Fruit fly (Drosophila melanogaster) whole organism, embryonic: ENCODE measurements around the gene Tsr1.
A peak's percentile ranks its signal among the peaks of the same experiment; 100 is the strongest.

Source experiments
- Adf1 ChIP-seq: fragments of 200-800 bp; sonication (Bioruptor generic); IDR thresholded peaks from 2 replicates; pipeline ENCODE4 v1.3.6; 2022; ENCODE audit warnings: missing biosample characterization, missing genetic modification characterization
- Atf6 ChIP-seq: fragments of 200-800 bp; sonication (Bioruptor generic); IDR thresholded peaks from 2 replicates; pipeline ENCODE4 v1.3.6; 2022; ENCODE audit warnings: missing biosample characterization, missing genetic modification characterization
- Bgb ChIP-seq: fragments of 200-800 bp; sonication (Bioruptor generic); IDR thresholded peaks from 2 replicates; pipeline ENCODE4 v1.3.6; 2022; ENCODE audit warnings: missing biosample characterization, missing genetic modification characterization; ENCODE audit not compliant: partially characterized antibody
- CG10274 ChIP-seq: fragments of 200-800 bp; sonication (Bioruptor generic); optimal IDR thresholded peaks from 3 replicates; lab custom pipeline; 2017; ENCODE audit warnings: missing biosample characterization, mild to moderate bottlenecking, missing genetic modification characterization
- CG10366 ChIP-seq: fragments of 200-800 bp; sonication (Bioruptor generic); IDR thresholded peaks from 2 replicates; pipeline ENCODE4 v1.3.6; 2022; ENCODE audit warnings: missing biosample characterization, missing genetic modification characterization
- CG11093 ChIP-seq: fragments of 200-800 bp; sonication (Bioruptor generic); IDR thresholded peaks from 3 replicates; pipeline ENCODE4 v1.3.6; 2022; ENCODE audit warnings: missing biosample characterization, missing genetic modification characterization
- CG11247 ChIP-seq: fragments of 200-800 bp; sonication (Bioruptor generic); IDR thresholded peaks from 2 replicates; pipeline ENCODE4 v1.3.6; 2022; ENCODE audit warnings: missing biosample characterization, missing genetic modification characterization
- CG12219 ChIP-seq: fragments of 200-800 bp; sonication (Bioruptor generic); optimal IDR thresholded peaks from 3 replicates; lab custom pipeline; 2018; ENCODE audit warnings: missing biosample characterization, mild to moderate bottlenecking, missing genetic modification characterization
- CG14667 ChIP-seq: fragments of 200-800 bp; sonication (Bioruptor generic); IDR thresholded peaks from 2 replicates; pipeline ENCODE4 v1.3.6; 2022; ENCODE audit warnings: missing biosample characterization, missing genetic modification characterization
- CG16815 ChIP-seq: fragments of 200-800 bp; sonication (Bioruptor generic); optimal IDR thresholded peaks from 3 replicates; lab custom pipeline; 2017; ENCODE audit warnings: missing biosample characterization, mild to moderate bottlenecking, missing genetic modification characterization
- CG17568 ChIP-seq: fragments of 200-800 bp; sonication (Bioruptor generic); optimal IDR thresholded peaks from 2 replicates; lab custom pipeline; 2018; ENCODE audit warnings: missing biosample characterization, mild to moderate bottlenecking, missing genetic modification characterization, moderate library complexity
- CG18011 ChIP-seq: fragments of 200-800 bp; sonication (Bioruptor generic); optimal IDR thresholded peaks from 2 replicates; lab custom pipeline; 2017; ENCODE audit warnings: missing biosample characterization, missing genetic modification characterization, mild to moderate bottlenecking, moderate library complexity, missing genotype
- CG2712 ChIP-seq: fragments of 200-800 bp; optimal IDR thresholded peaks from 3 replicates; lab custom pipeline; 2019; ENCODE audit warnings: missing biosample characterization, mild to moderate bottlenecking, missing genetic modification characterization, moderate library complexity
- CG3847 ChIP-seq: fragments of 200-800 bp; sonication (Bioruptor generic); IDR thresholded peaks from 2 replicates; pipeline ENCODE4 v1.3.6; 2022; ENCODE audit warnings: missing biosample characterization, missing genetic modification characterization
- CG5245 ChIP-seq: fragments of 200-800 bp; sonication (Bioruptor generic); optimal IDR thresholded peaks from 3 replicates; lab custom pipeline; 2016; ENCODE audit warnings: missing biosample characterization, missing genetic modification characterization
- CG5953 ChIP-seq: fragments of 200-800 bp; sonication (Bioruptor generic); IDR thresholded peaks from 2 replicates; pipeline ENCODE4 v1.3.6; 2022; ENCODE audit warnings: missing biosample characterization, missing genetic modification characterization
- CG6654 ChIP-seq: fragments of 200-800 bp; sonication (Bioruptor generic); optimal IDR thresholded peaks from 2 replicates; lab custom pipeline; 2017; ENCODE audit warnings: missing biosample characterization, mild to moderate bottlenecking, missing genetic modification characterization
- CG7271 ChIP-seq: fragments of 200-800 bp; sonication (Bioruptor generic); optimal IDR thresholded peaks from 2 replicates; lab custom pipeline; 2018; ENCODE audit warnings: missing biosample characterization, mild to moderate bottlenecking, missing genetic modification characterization, moderate library complexity
- CG7357 ChIP-seq: fragments of 200-800 bp; sonication (Bioruptor generic); IDR thresholded peaks from 3 replicates; pipeline ENCODE4 v1.3.6; 2022; ENCODE audit warnings: missing biosample characterization, missing genetic modification characterization
- CG7786 ChIP-seq: fragments of 200-800 bp; sonication (Bioruptor generic); optimal IDR thresholded peaks from 2 replicates; lab custom pipeline; 2016; ENCODE audit warnings: missing biosample characterization, missing genetic modification characterization
- CG7987 ChIP-seq: fragments of 200-800 bp; sonication (Bioruptor generic); optimal IDR thresholded peaks from 2 replicates; lab custom pipeline; 2018; ENCODE audit warnings: missing biosample characterization, mild to moderate bottlenecking, missing genetic modification characterization, moderate library complexity
- CG9932 ChIP-seq: fragments of 200-800 bp; sonication (Bioruptor generic); IDR thresholded peaks from 2 replicates; pipeline ENCODE4 v1.3.6; 2022; ENCODE audit warnings: missing biosample characterization, missing genetic modification characterization
- CHES-1-like ChIP-seq: fragments of 200-800 bp; sonication (Bioruptor generic); optimal IDR thresholded peaks from 2 replicates; lab custom pipeline; 2016; ENCODE audit warnings: missing biosample characterization, missing genetic modification characterization
- Doc3 ChIP-seq: fragments of 200-800 bp; sonication (Bioruptor generic); IDR thresholded peaks from 3 replicates; pipeline ENCODE4 v1.3.6; 2022; ENCODE audit warnings: missing biosample characterization, missing genetic modification characterization; ENCODE audit not compliant: partially characterized antibody
- Dref ChIP-seq: fragments of 200-800 bp; sonication (Bioruptor generic); IDR thresholded peaks from 2 replicates; pipeline ENCODE4 v1.3.6; 2022; ENCODE audit warnings: missing biosample characterization, missing genetic modification characterization
- Ets65A ChIP-seq: fragments of 200-800 bp; sonication (Bioruptor generic); peaks from one replicate; lab custom pipeline; 2016; ENCODE audit warnings: missing biosample characterization, missing genetic modification characterization
- H2.0 ChIP-seq: fragments of 200-800 bp; sonication (Bioruptor generic); IDR thresholded peaks from 2 replicates; pipeline ENCODE4 v1.3.6; 2022; ENCODE audit warnings: missing biosample characterization, missing genetic modification characterization
- Hmx ChIP-seq: fragments of 200-800 bp; sonication (Bioruptor generic); optimal IDR thresholded peaks from 2 replicates; lab custom pipeline; 2016; ENCODE audit warnings: missing biosample characterization, missing genetic modification characterization
- MTF-1 ChIP-seq: fragments of 200-800 bp; sonication (Bioruptor generic); optimal IDR thresholded peaks from 2 replicates; lab custom pipeline; 2018; ENCODE audit warnings: missing biosample characterization, mild to moderate bottlenecking, missing genetic modification characterization, borderline replicate concordance
- Meics ChIP-seq: fragments of 200-800 bp; sonication (Bioruptor generic); optimal IDR thresholded peaks from 2 replicates; lab custom pipeline; 2017; ENCODE audit warnings: missing biosample characterization, mild to moderate bottlenecking, missing genetic modification characterization
- Mrtf ChIP-seq: fragments of 200-800 bp; sonication (Bioruptor generic); IDR thresholded peaks from 3 replicates; pipeline ENCODE4 v1.3.6; 2022; ENCODE audit warnings: missing biosample characterization, missing genetic modification characterization
- Myb ChIP-seq: fragments of 200-800 bp; sonication (Bioruptor generic); optimal IDR thresholded peaks from 2 replicates; lab custom pipeline; 2016; ENCODE audit warnings: missing biosample characterization, missing genetic modification characterization
- Sry-δ ChIP-seq: fragments of 200-800 bp; sonication (Bioruptor generic); optimal IDR thresholded peaks from 2 replicates; lab custom pipeline; 2016; ENCODE audit warnings: missing biosample characterization, missing genetic modification characterization
- Xrp1 ChIP-seq: fragments of 200-800 bp; sonication (Bioruptor generic); IDR thresholded peaks from 2 replicates; pipeline ENCODE4 v1.3.6; 2022; ENCODE audit warnings: missing biosample characterization, missing genetic modification characterization
- az2 ChIP-seq: fragments of 200-800 bp; sonication (Bioruptor generic); optimal IDR thresholded peaks from 3 replicates; lab custom pipeline; 2016; ENCODE audit warnings: missing biosample characterization, missing genetic modification characterization
- bowl ChIP-seq: fragments of 200-800 bp; sonication (Bioruptor generic); IDR thresholded peaks from 2 replicates; pipeline ENCODE4 v1.3.6; 2022; ENCODE audit warnings: missing biosample characterization, missing genetic modification characterization
- cato ChIP-seq: fragments of 200-800 bp; sonication (Bioruptor generic); optimal IDR thresholded peaks from 2 replicates; lab custom pipeline; 2016; ENCODE audit warnings: missing biosample characterization, missing genetic modification characterization, borderline replicate concordance
- ci ChIP-seq: fragments of 200-800 bp; sonication (Bioruptor generic); IDR thresholded peaks from 3 replicates; pipeline ENCODE4 v1.3.6; 2022; ENCODE audit warnings: missing biosample characterization, missing genetic modification characterization
- crp ChIP-seq, 2 experiments: fragments of 200-800 bp; sonication (Bioruptor generic); optimal IDR thresholded peaks; 2 replicates in 1 of 2; 3 replicates in 1 of 2; lab custom pipeline; 2017; ENCODE audit warnings: missing biosample characterization in 2 of 2, missing genetic modification characterization in 2 of 2, mild to moderate bottlenecking in 1 of 2, moderate library complexity in 1 of 2
- disco-r ChIP-seq: fragments of 200-800 bp; sonication (Bioruptor generic); optimal IDR thresholded peaks from 2 replicates; lab custom pipeline; 2016; ENCODE audit warnings: missing biosample characterization, missing genetic modification characterization
- dysf ChIP-seq: fragments of 200-800 bp; sonication (Bioruptor generic); IDR thresholded peaks from 3 replicates; pipeline ENCODE4 v1.3.6; 2022; ENCODE audit warnings: missing biosample characterization, missing genetic modification characterization
- eyg ChIP-seq: fragments of 200-800 bp; sonication (Bioruptor generic); optimal IDR thresholded peaks from 3 replicates; lab custom pipeline; 2016; ENCODE audit warnings: missing biosample characterization, missing genetic modification characterization
- fd102C ChIP-seq: fragments of 200-800 bp; sonication (Bioruptor generic); optimal IDR thresholded peaks from 2 replicates; lab custom pipeline; 2018; ENCODE audit warnings: missing biosample characterization, mild to moderate bottlenecking, missing genetic modification characterization, moderate library complexity
- jing ChIP-seq: fragments of 200-800 bp; sonication (Bioruptor generic); optimal IDR thresholded peaks from 2 replicates; lab custom pipeline; 2018; ENCODE audit warnings: missing biosample characterization, mild to moderate bottlenecking, missing genetic modification characterization
- ken ChIP-seq: fragments of 200-800 bp; sonication (Bioruptor generic); IDR thresholded peaks from 3 replicates; pipeline ENCODE4 v1.3.6; 2022; ENCODE audit warnings: missing biosample characterization, missing genetic modification characterization
- nmo ChIP-seq: fragments of 200-800 bp; sonication (Bioruptor generic); optimal IDR thresholded peaks from 2 replicates; lab custom pipeline; 2018; ENCODE audit warnings: missing biosample characterization, mild to moderate bottlenecking, missing genetic modification characterization, moderate library complexity
- oc ChIP-seq: fragments of 200-800 bp; sonication (Bioruptor generic); optimal IDR thresholded peaks from 2 replicates; lab custom pipeline; 2018; ENCODE audit warnings: missing biosample characterization, mild to moderate bottlenecking, missing genetic modification characterization, moderate library complexity
- pzg ChIP-seq: fragments of 200-800 bp; sonication (Bioruptor generic); optimal IDR thresholded peaks from 3 replicates; lab custom pipeline; 2018; ENCODE audit warnings: missing biosample characterization, mild to moderate bottlenecking, missing genetic modification characterization, moderate library complexity
- sens-2 ChIP-seq: fragments of 200-800 bp; sonication (Bioruptor generic); IDR thresholded peaks from 2 replicates; pipeline ENCODE4 v1.3.6; 2022; ENCODE audit warnings: missing biosample characterization, missing genetic modification characterization
- vfl ChIP-seq: fragments of 200-800 bp; sonication (Bioruptor generic); optimal IDR thresholded peaks from 2 replicates; lab custom pipeline; 2016; ENCODE audit warnings: missing biosample characterization, missing genetic modification characterization

Tsr1 gene

dm6 chr3L:21317416-21318259, 17.4 kb upstream of the Tsr1 start, which contains the start of gene Pc (continued):
- peak; percentile 4 for TF ChIP-seq Ets65A (GFP tag; lab: Kevin White, UChicago)
- peak; percentile 5 for TF ChIP-seq CG7786 (GFP tag; lab: Kevin White, UChicago)
- TF ChIP-seq CHES-1-like (GFP tag; lab: Kevin White, UChicago), result peak; percentile 66
- no peak for TF ChIP-seq CG11093 (GFP tag; lab: Robert Waterston, UW)
- no peak for TF ChIP-seq CG5953 (GFP tag; lab: Robert Waterston, UW)
- no peak for TF ChIP-seq CG11247 (GFP tag; lab: Robert Waterston, UW)
- no peak for TF ChIP-seq ken (GFP tag; lab: Robert Waterston, UW)
- TF ChIP-seq disco-r (GFP tag; lab: Kevin White, UChicago), result no peak
- TF ChIP-seq Myb (GFP tag; lab: Kevin White, UChicago), result peak; percentile 73
- TF ChIP-seq Hmx (GFP tag; lab: Kevin White, UChicago), result no peak
- no peak for TF ChIP-seq MTF-1 (GFP tag; lab: Kevin White, UChicago)
- TF ChIP-seq dysf (GFP tag; lab: Robert Waterston, UW), result no peak
- TF ChIP-seq CG3847 (GFP tag; lab: Robert Waterston, UW), result peak; percentile 69
- no peak for TF ChIP-seq H2.0 (GFP tag; lab: Robert Waterston, UW)
- TF ChIP-seq Xrp1, result no peak
- TF ChIP-seq Dref, result peak; percentile 97
- TF ChIP-seq CG16815 (GFP tag; lab: Kevin White, UChicago), result no peak
- peak; percentile 93 for TF ChIP-seq Bgb
- TF ChIP-seq vfl (GFP tag; lab: Kevin White, UChicago), result no peak
- TF ChIP-seq sens-2, result no peak
- no peak for TF ChIP-seq CG7357 (GFP tag; lab: Robert Waterston, UW)
- no peak for TF ChIP-seq CG18011 (GFP tag; lab: Kevin White, UChicago)
- peak; percentile 59; the same call in 2 of the 3 replicates for TF ChIP-seq ci
- peak; percentile 79 for TF ChIP-seq CG2712
- no peak for TF ChIP-seq CG5245 (GFP tag; lab: Kevin White, UChicago)
- TF ChIP-seq fd102C (GFP tag; lab: Kevin White, UChicago), result no peak
- TF ChIP-seq CG10366 (GFP tag; lab: Robert Waterston, UW), result no peak
- TF ChIP-seq CG17568 (GFP tag; lab: Kevin White, UChicago), result no peak
- TF ChIP-seq CG14667, result no peak
- peak; percentile 76 for TF ChIP-seq Doc3 (GFP tag; lab: Robert Waterston, UW)
- TF ChIP-seq az2 (GFP tag; lab: Kevin White, UChicago), result no peak
- TF ChIP-seq pzg (GFP tag; lab: Kevin White, UChicago), result peak; percentile 98
- no peak for TF ChIP-seq bowl (GFP tag; lab: Robert Waterston, UW)
- TF ChIP-seq cato (GFP tag; lab: Kevin White, UChicago), result no peak
- no peak for TF ChIP-seq jing (GFP tag; lab: Kevin White, UChicago)
- no peak for TF ChIP-seq CG7271 (tag; lab: Kevin White, UChicago)
- no peak for TF ChIP-seq crp (GFP tag; optimal IDR thresholded peaks at IDR 0.05; lab: Kevin White, UChicago)
- TF ChIP-seq CG9932 (GFP tag; lab: Robert Waterston, UW), result peak; percentile 46
- TF ChIP-seq Atf6 (GFP tag; lab: Robert Waterston, UW), result no peak
- peak; percentile 86 for TF ChIP-seq Sry-δ
- no peak for TF ChIP-seq CG12219 (GFP tag; lab: Kevin White, UChicago)
- no peak for TF ChIP-seq CG6654
- TF ChIP-seq Adf1, result no peak
- TF ChIP-seq nmo (GFP tag; lab: Kevin White, UChicago), result peak; percentile 67
- TF ChIP-seq CG10274 (GFP tag; lab: Kevin White, UChicago), result no peak
- TF ChIP-seq CG7987 (GFP tag; lab: Kevin White, UChicago), result no peak
- no peak for TF ChIP-seq Meics (GFP tag; lab: Kevin White, UChicago)
- TF ChIP-seq Mrtf (GFP tag; lab: Robert Waterston, UW), result no peak
- TF ChIP-seq oc (tag; lab: Kevin White, UChicago), result no peak
- TF ChIP-seq eyg (GFP tag; lab: Kevin White, UChicago), result no peak
